Fruit fly (Drosophila melanogaster) Kc167 (cell line): ENCODE data around the gene hfp.

ENCODE experiments used
- Myc ChIP-seq: fragments of >200 bp; optimal IDR thresholded peaks from 2 replicates; lab custom pipeline; 2017; ENCODE audit warnings: missing external identifiers
- insv ChIP-seq: fragments of >200 bp; optimal IDR thresholded peaks from 3 replicates; lab custom pipeline; 2018; ENCODE audit warnings: missing external identifiers
- psq ChIP-seq: fragments of >200 bp; optimal IDR thresholded peaks from 2 replicates; lab custom pipeline; 2017; ENCODE audit warnings: missing external identifiers

DNA sequence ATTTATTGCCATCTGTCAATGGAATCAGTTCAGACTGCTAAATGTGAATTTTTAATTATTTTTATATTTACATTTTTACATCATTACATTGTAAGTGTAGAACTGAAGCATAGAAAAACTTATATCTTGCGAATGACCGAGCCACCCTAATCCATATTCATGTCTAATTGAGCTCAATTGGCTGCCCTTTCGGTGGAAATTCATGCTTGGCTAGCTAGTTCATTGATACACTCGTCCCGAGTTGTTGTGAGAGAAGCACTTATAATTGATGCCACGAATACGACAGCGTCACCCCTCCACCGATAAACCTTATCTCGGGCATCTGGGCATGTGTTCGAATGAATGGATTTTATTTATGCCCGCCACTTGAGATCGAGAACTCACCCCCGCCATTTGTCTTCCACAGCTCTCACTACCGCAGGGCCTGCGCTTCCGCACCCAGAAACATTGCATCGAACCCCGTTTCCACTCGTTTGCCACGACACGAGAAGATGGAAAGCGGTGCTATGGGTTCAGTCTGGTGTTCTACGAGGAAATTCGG lies 36.0 kb upstream of the hfp start:
- TF ChIP-seq psq (lab: Kevin White, UChicago), result no peak
- TF ChIP-seq insv, result no peak
- no peak for TF ChIP-seq Myc (lab: Kevin White, UChicago)
